Worm (Caenorhabditis elegans): ENCODE measurements around the gene M01A8.1.

ce11 chrIII:9256961-9257360 is at the start of gene M01A8.1:
- TF ChIP-seq sea-1 (GFP tag; conservative IDR thresholded peaks at IDR 0.05) (no peak), ama-1 (optimal IDR thresholded peaks at IDR 0.05) (no peak), hnd-1 (tag; optimal IDR thresholded peaks at IDR 0.05) (no peak), tbx-11 (GFP tag; IDR thresholded peaks at IDR 0.05) (no peak), pes-1 (GFP tag; IDR thresholded peaks at IDR 0.05) (no peak), hmbx-1 (tag; optimal IDR thresholded peaks at IDR 0.05) (no peak), F13C5.2 (tag; optimal IDR thresholded peaks at IDR 0.05) (no peak), ceh-13 (GFP tag; optimal IDR thresholded peaks at IDR 0.05) (no peak), tra-4 (tag; optimal IDR thresholded peaks at IDR 0.05) (no peak)
